Fruit fly (Drosophila melanogaster) Kc167 (cell line): ENCODE results near the gene dor.

ENCODE experiments used
- Myc ChIP-seq: fragments of >200 bp; optimal IDR thresholded peaks from 2 replicates; lab custom pipeline; 2017; ENCODE audit warnings: missing external identifiers
- Sin3A ChIP-seq: fragments of >200 bp; optimal IDR thresholded peaks from 2 replicates; lab custom pipeline; 2018; ENCODE audit warnings: missing external identifiers
- h ChIP-seq: fragments of >200 bp; optimal IDR thresholded peaks from 3 replicates; lab custom pipeline; 2018; ENCODE audit warnings: missing external identifiers
- insv ChIP-seq: fragments of >200 bp; optimal IDR thresholded peaks from 3 replicates; lab custom pipeline; 2018; ENCODE audit warnings: missing external identifiers
- psq ChIP-seq: fragments of >200 bp; optimal IDR thresholded peaks from 2 replicates; lab custom pipeline; 2017; ENCODE audit warnings: missing external identifiers
- ttk ChIP-seq: sonication (Bioruptor generic); optimal IDR thresholded peaks from 2 replicates; lab custom pipeline; 2017; ENCODE audit warnings: missing external identifiers

The dor gene

dm6 chrX:1664836-1665235, at the start of gene dor:
dor (plus strand) TSS chrX:1665052.
- TF ChIP-seq h (lab: Kevin White, UChicago) = no peak
- no peak for TF ChIP-seq insv (lab: Kevin White, UChicago)
- no peak for TF ChIP-seq Sin3A (lab: Kevin White, UChicago)
- no peak for TF ChIP-seq ttk
- no peak for TF ChIP-seq Myc (lab: Kevin White, UChicago)
- TF ChIP-seq psq (lab: Kevin White, UChicago) = no peak

dm6 chrX:1616896-1617401, 47.9 kb upstream of the dor start:
- no peak for TF ChIP-seq psq (lab: Kevin White, UChicago)
- no peak for TF ChIP-seq Sin3A (lab: Kevin White, UChicago)
- TF ChIP-seq h (lab: Kevin White, UChicago) = no peak
- no peak for TF ChIP-seq insv (lab: Kevin White, UChicago)

- no peak for TF ChIP-seq Sin3A (lab: Kevin White, UChicago)
- no peak for TF ChIP-seq h (lab: Kevin White, UChicago)
- TF ChIP-seq Myc (lab: Kevin White, UChicago) = no peak
- TF ChIP-seq ttk = no peak
- TF ChIP-seq psq (lab: Kevin White, UChicago) = no peak
- no peak for TF ChIP-seq insv (lab: Kevin White, UChicago)
These were observed 46.9 kb upstream of the dor start for dm6 chrX:1617673-1618608.

dm6 chrX:1618727-1619581, 45.9 kb upstream of the dor start:
- TF ChIP-seq Myc (lab: Kevin White, UChicago) (no peak), insv (lab: Kevin White, UChicago) (no peak), psq (lab: Kevin White, UChicago) (no peak)

- TF ChIP-seq psq (lab: Kevin White, UChicago) (no peak), insv (lab: Kevin White, UChicago) (no peak), Sin3A (lab: Kevin White, UChicago) (no peak), ttk (no peak), Myc (lab: Kevin White, UChicago) (no peak), h (lab: Kevin White, UChicago) (no peak)
These were observed 45.0 kb upstream of the dor start for dm6 chrX:1619699-1620309.

- TF ChIP-seq Myc (lab: Kevin White, UChicago) = no peak
- TF ChIP-seq insv (lab: Kevin White, UChicago) = no peak
- TF ChIP-seq psq (lab: Kevin White, UChicago) = no peak
- TF ChIP-seq h (lab: Kevin White, UChicago) = no peak
- no peak for TF ChIP-seq ttk
- no peak for TF ChIP-seq Sin3A (lab: Kevin White, UChicago)
These were observed 43.5 kb upstream of the dor start for dm6 chrX:1621399-1621798.

- no peak for TF ChIP-seq Myc (lab: Kevin White, UChicago)
- no peak for TF ChIP-seq Sin3A (lab: Kevin White, UChicago)
- no peak for TF ChIP-seq insv (lab: Kevin White, UChicago)
- TF ChIP-seq psq (lab: Kevin White, UChicago) = no peak
- no peak for TF ChIP-seq h (lab: Kevin White, UChicago)
These were observed 41.7 kb upstream of the dor start for dm6 chrX:1623163-1623562.

- TF ChIP-seq psq (lab: Kevin White, UChicago) = no peak
- TF ChIP-seq h (lab: Kevin White, UChicago) = no peak
- TF ChIP-seq ttk = no peak
- TF ChIP-seq Myc (lab: Kevin White, UChicago) = no peak
- TF ChIP-seq Sin3A (lab: Kevin White, UChicago) = no peak
- TF ChIP-seq insv (lab: Kevin White, UChicago) = no peak
These were observed 41.2 kb upstream of the dor start for dm6 chrX:1623655-1624054.

dm6 chrX:1625142-1625541, 39.7 kb upstream of the dor start:
- TF ChIP-seq Myc (lab: Kevin White, UChicago) (no peak), h (lab: Kevin White, UChicago) (no peak), ttk (no peak), Sin3A (lab: Kevin White, UChicago) (no peak), insv (lab: Kevin White, UChicago) (no peak), psq (lab: Kevin White, UChicago) (no peak)

- TF ChIP-seq psq (lab: Kevin White, UChicago) = no peak
These were observed 37.3 kb upstream of the dor start for dm6 chrX:1627588-1627987.

dm6 chrX:1643640-1644039, 21.2 kb upstream of the dor start:
- TF ChIP-seq ttk (no peak), Myc (lab: Kevin White, UChicago) (no peak), Sin3A (lab: Kevin White, UChicago) (no peak), psq (lab: Kevin White, UChicago) (no peak), h (lab: Kevin White, UChicago) (no peak), insv (lab: Kevin White, UChicago) (no peak)
